Fruit fly (Drosophila melanogaster) Kc167 (cell line): ENCODE results near the gene cbt.

Source experiments
- Myc ChIP-seq: fragments of >200 bp; optimal IDR thresholded peaks from 2 replicates; lab custom pipeline; 2017; ENCODE audit warnings: missing external identifiers
- Sin3A ChIP-seq: fragments of >200 bp; optimal IDR thresholded peaks from 2 replicates; lab custom pipeline; 2018; ENCODE audit warnings: missing external identifiers
- h ChIP-seq: fragments of >200 bp; optimal IDR thresholded peaks from 3 replicates; lab custom pipeline; 2018; ENCODE audit warnings: missing external identifiers
- insv ChIP-seq: fragments of >200 bp; optimal IDR thresholded peaks from 3 replicates; lab custom pipeline; 2018; ENCODE audit warnings: missing external identifiers
- psq ChIP-seq: fragments of >200 bp; optimal IDR thresholded peaks from 2 replicates; lab custom pipeline; 2017; ENCODE audit warnings: missing external identifiers
- ttk ChIP-seq: sonication (Bioruptor generic); optimal IDR thresholded peaks from 2 replicates; lab custom pipeline; 2017; ENCODE audit warnings: missing external identifiers

The cbt gene

DNA sequence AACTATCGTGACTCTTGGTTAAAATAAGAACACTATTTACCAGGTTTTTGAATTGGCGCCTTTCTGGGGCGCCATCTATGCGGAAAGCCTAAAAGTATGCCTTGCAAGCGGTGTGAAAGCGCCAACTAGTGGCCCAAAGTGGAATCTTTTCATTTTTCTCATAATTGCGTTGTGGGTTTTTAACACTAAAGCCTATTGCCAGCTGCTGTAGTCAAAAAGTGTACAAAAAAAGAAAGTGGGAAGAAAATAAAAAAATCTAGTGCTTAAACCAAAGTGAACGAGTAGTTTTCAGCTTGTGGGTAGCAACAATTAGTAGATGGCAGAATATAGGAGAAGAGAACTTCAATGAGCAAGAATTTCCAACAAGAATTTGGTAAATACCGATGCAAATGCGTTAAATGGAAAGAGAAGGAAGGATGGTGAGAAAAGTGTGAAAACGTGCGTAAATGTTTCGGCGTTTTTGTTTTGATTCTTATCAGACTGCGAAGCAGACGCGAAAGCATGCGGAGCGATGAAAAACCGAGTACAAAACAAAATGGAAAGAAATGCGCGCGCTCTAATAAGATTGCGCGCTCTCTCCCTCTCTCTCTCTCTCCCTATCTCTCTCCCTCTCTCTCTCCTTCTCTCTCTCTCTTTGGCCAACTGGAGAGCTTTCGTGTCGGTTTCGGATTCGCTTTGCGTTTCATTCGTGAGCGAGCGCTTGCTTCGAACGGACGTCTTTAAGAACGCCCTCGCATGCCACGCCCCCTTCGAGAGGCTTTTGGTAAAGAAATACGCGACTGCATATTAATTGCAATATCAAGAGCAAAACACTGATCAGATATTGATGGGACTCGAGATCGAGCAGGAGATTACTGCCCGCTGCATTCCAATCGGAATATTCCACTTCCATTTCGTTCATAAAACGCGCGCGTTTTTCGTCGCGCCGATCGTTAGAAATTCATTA lies 10.9 kb upstream of the cbt start:
- TF ChIP-seq insv = peak; percentile 86
- TF ChIP-seq ttk = no peak
- no peak for TF ChIP-seq Sin3A (lab: Kevin White, UChicago)
- no peak for TF ChIP-seq Myc (lab: Kevin White, UChicago)
- TF ChIP-seq psq (lab: Kevin White, UChicago) = peak; percentile 62

dm6 chr2L:488548-489100 lies 9.1 kb upstream of the cbt start:
- no peak for TF ChIP-seq h (lab: Kevin White, UChicago)
- TF ChIP-seq Sin3A (lab: Kevin White, UChicago) = no peak
- TF ChIP-seq psq (lab: Kevin White, UChicago) = no peak
- no peak for TF ChIP-seq insv
- TF ChIP-seq Myc (lab: Kevin White, UChicago) = no peak
- no peak for TF ChIP-seq ttk

- TF ChIP-seq ttk (no peak), insv (no peak), Sin3A (lab: Kevin White, UChicago) (no peak), Myc (lab: Kevin White, UChicago) (no peak), psq (lab: Kevin White, UChicago) (no peak), h (lab: Kevin White, UChicago) (no peak)
These were observed 8.4 kb upstream of the cbt start for dm6 chr2L:487719-488547.

DNA sequence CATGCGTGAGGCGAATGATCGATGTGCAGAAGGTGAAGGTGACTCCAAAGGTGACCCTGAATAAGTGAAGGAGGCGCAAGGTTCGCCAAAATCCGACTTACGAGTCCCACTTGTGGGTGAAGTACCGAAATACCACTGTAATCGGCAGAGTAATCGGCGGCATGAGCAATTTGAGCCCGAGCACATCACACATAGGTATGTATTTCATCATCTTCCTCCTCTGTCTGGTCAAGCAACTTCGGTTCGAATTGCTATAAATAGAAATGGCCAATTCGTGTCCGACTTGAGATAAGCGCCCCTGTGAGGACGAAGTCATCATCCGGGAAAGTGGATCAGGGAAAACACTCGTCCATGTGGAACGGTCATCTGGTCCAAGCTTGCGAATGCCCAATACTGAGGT lies 7.7 kb upstream of the cbt start:
- TF ChIP-seq h (lab: Kevin White, UChicago) (no peak), Myc (lab: Kevin White, UChicago) (no peak), ttk (no peak), insv (no peak), psq (lab: Kevin White, UChicago) (no peak), Sin3A (lab: Kevin White, UChicago) (no peak)

dm6 chr2L:485825-486240 lies 6.3 kb upstream of the cbt start:
- no peak for TF ChIP-seq insv
- no peak for TF ChIP-seq ttk
- TF ChIP-seq h (lab: Kevin White, UChicago) = no peak
- TF ChIP-seq Sin3A (lab: Kevin White, UChicago) = no peak
- TF ChIP-seq Myc (lab: Kevin White, UChicago) = no peak
- TF ChIP-seq psq (lab: Kevin White, UChicago) = no peak

DNA sequence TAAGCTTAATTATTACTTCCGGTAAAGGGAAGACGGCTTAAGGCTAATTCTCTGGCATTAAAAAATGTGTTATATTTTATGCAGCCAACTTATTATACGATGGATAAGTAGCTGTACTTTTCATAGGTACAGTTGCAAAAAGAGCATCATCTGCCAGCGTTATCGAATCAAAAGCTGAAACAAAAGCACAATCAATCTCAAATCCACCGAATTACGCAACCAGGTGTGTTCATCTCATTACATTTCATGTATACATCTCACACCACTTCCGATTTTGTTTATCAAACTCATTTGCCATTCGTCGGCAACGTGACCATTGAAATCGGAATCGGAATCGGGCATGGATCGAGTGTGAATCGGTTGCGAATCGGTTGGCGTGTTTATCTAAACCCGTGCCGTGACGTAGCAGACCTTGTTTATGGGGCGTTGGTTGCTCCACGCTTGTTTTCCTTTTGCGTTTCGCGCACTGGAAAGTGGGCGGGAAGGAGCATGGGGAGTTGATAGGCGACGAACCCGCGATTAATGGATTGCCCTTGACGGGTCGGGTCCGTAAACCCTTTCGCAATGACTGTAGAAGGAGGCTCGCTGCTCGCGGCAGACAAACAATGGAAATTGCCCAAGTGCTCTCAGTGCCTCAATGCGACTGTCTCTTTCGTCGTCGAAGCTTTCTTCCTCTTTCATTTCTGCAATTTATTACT lies 5.8 kb upstream of the cbt start:
- TF ChIP-seq Sin3A (lab: Kevin White, UChicago) (no peak), h (lab: Kevin White, UChicago) (no peak), Myc (lab: Kevin White, UChicago) (no peak), psq (lab: Kevin White, UChicago) (no peak), insv (no peak), ttk (no peak)

dm6 chr2L:484281-484943 lies 4.9 kb upstream of the cbt start:
- TF ChIP-seq psq (lab: Kevin White, UChicago) (no peak), ttk (no peak), Sin3A (lab: Kevin White, UChicago) (no peak), Myc (lab: Kevin White, UChicago) (no peak), insv (no peak), h (lab: Kevin White, UChicago) (no peak)

dm6 chr2L:483347-484280 lies 4.1 kb upstream of the cbt start:
- TF ChIP-seq h (lab: Kevin White, UChicago) (no peak), psq (lab: Kevin White, UChicago) (no peak), Myc (lab: Kevin White, UChicago) (no peak), Sin3A (lab: Kevin White, UChicago) (no peak)

DNA sequence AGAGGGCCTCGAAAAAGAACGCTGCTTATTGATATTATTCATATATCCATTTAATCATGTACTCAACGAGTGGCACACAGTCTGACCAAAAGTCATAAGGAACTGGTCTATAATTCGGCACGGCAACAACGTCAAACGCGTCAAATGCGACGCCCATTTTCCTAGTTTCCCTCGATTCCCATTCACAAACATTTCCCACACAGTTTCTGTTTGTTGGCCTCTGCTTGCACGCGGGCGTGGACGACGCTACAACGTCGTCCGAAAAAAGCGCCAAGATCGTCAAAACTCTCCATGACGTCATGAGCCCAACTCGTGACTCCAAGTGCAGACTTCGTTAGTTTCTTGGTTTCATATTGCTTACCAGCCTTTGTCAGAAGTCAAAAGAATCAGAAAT lies 3.0 kb upstream of the cbt start:
- no peak for TF ChIP-seq ttk
- TF ChIP-seq psq (lab: Kevin White, UChicago) = no peak
- TF ChIP-seq h (lab: Kevin White, UChicago) = no peak
- TF ChIP-seq Myc (lab: Kevin White, UChicago) = no peak
- no peak for TF ChIP-seq Sin3A (lab: Kevin White, UChicago)
- TF ChIP-seq insv = no peak
